ENCODE assay signal across 5 fruit fly cellular contexts in genomic region chr2L:430820-431628, dm6.
TF ChIP-seq lines count a peak whose summit lies in the region.

Gene ex, plus strand, starts transcription at chr2L:431227.

TF ChIP-seq in whole organism, adult, 20 proteins besides CTCF, POLR2A, EP300 and RAD21 (continued from another document):
- peak; percentile 1 for TF ChIP-seq Clk (GFP tag; optimal IDR thresholded peaks at IDR 0.05; lab: Kevin White, UChicago)
- peak; percentile 82 for TF ChIP-seq CG12768 (GFP tag; optimal IDR thresholded peaks at IDR 0.05; lab: Kevin White, UChicago)

TF ChIP-seq in whole organism, embryonic, 481 proteins besides CTCF, POLR2A, EP300 and RAD21 (continued from another document and continues in another):
- TF ChIP-seq CG13296 (GFP tag; optimal IDR thresholded peaks at IDR 0.05; lab: Kevin White, UChicago) (peak; percentile 89), wek (GFP tag; optimal IDR thresholded peaks at IDR 0.05; lab: Kevin White, UChicago) (peak; percentile 87), repo (GFP tag; optimal IDR thresholded peaks at IDR 0.05; lab: Kevin White, UChicago) (no peak), scrt (GFP tag; optimal IDR thresholded peaks at IDR 0.05; lab: Kevin White, UChicago) (peak; percentile 56), CG17361 (GFP tag; IDR thresholded peaks at IDR 0.05; lab: Robert Waterston, UW) (no peak), CG10274 (GFP tag; optimal IDR thresholded peaks at IDR 0.05; lab: Kevin White, UChicago) (no peak), CG13424 (tag; optimal IDR thresholded peaks at IDR 0.05; lab: Kevin White, UChicago) (peak; percentile 65), CG18011 (GFP tag; optimal IDR thresholded peaks at IDR 0.05; lab: Kevin White, UChicago) (no peak), crol (GFP tag; IDR thresholded peaks at IDR 0.05; lab: Robert Waterston, UW) (0 out of 2 replicates have a peak, but pooled peaks have one; percentile 21), vnd (GFP tag; IDR thresholded peaks at IDR 0.05; lab: Robert Waterston, UW; ENCODE audit: partially characterized antibody) (no peak), p53 (GFP tag; optimal IDR thresholded peaks at IDR 0.05; lab: Kevin White, UChicago) (peak; percentile 34), Meics (GFP tag; optimal IDR thresholded peaks at IDR 0.05; lab: Kevin White, UChicago) (peak; percentile 72), CG12391 (tag; optimal IDR thresholded peaks at IDR 0.05; lab: Kevin White, UChicago) (peak; percentile 11), Mes4 (GFP tag; optimal IDR thresholded peaks at IDR 0.05; lab: Kevin White, UChicago) (peak; percentile 31), sim (GFP tag; IDR thresholded peaks at IDR 0.05; lab: Robert Waterston, UW) (0 out of 2 replicates have a peak, but pooled peaks have one; percentile 7), CG11723 (GFP tag; optimal IDR thresholded peaks at IDR 0.05; lab: Kevin White, UChicago) (peak; percentile 22), dysf (GFP tag; IDR thresholded peaks at IDR 0.05; lab: Robert Waterston, UW) (no peak), Atf-2 (GFP tag; optimal IDR thresholded peaks at IDR 0.05; lab: Kevin White, UChicago) (no peak), chn (GFP tag; optimal IDR thresholded peaks at IDR 0.05; lab: Kevin White, UChicago) (no peak), Oaz (GFP tag; IDR thresholded peaks at IDR 0.05; lab: Robert Waterston, UW) (no peak), bcd (GFP tag; optimal IDR thresholded peaks at IDR 0.05; lab: Kevin White, UChicago) (peak; percentile 41), wor (GFP tag; IDR thresholded peaks at IDR 0.05; lab: Robert Waterston, UW) (no peak), ind (GFP tag; optimal IDR thresholded peaks at IDR 0.05; lab: Kevin White, UChicago) (no peak), CG31388 (GFP tag; optimal IDR thresholded peaks at IDR 0.05; lab: Kevin White, UChicago) (no peak), kni (GFP tag; optimal IDR thresholded peaks at IDR 0.05; lab: Kevin White, UChicago) (peak; percentile 76), CG18262 (tag; optimal IDR thresholded peaks at IDR 0.05; lab: Kevin White, UChicago) (peak; percentile 79), Nf-YA (GFP tag; IDR thresholded peaks at IDR 0.05; lab: Robert Waterston, UW) (0 out of 2 replicates have a peak, but pooled peaks have one; percentile 26), yki (optimal IDR thresholded peaks at IDR 0.05; lab: Kevin White, UChicago) (no peak), CG1792 (GFP tag; optimal IDR thresholded peaks at IDR 0.05; lab: Kevin White, UChicago) (peak; percentile 69), chif (GFP tag; optimal IDR thresholded peaks at IDR 0.05; lab: Kevin White, UChicago) (peak in 1 of 2 experiments; percentile 37), CG7987 (GFP tag; optimal IDR thresholded peaks at IDR 0.05; lab: Kevin White, UChicago) (peak; percentile 92), Ets97D (GFP tag; optimal IDR thresholded peaks at IDR 0.05; lab: Kevin White, UChicago) (no peak)

TF ChIP-seq in whole organism, prepupa, 60 proteins besides CTCF, POLR2A, EP300 and RAD21 (continued from another document):
- TF ChIP-seq CG3032 (tag; optimal IDR thresholded peaks at IDR 0.05; lab: Kevin White, UChicago): peak; percentile 43
- TF ChIP-seq CG8119 (GFP tag; IDR thresholded peaks at IDR 0.05; lab: Robert Waterston, UW): peak; percentile 76; the same call in 2 of the 3 replicates
- no peak for TF ChIP-seq dac (GFP tag; optimal IDR thresholded peaks at IDR 0.05; lab: Kevin White, UChicago)
- TF ChIP-seq ss (GFP tag; optimal IDR thresholded peaks at IDR 0.05; lab: Kevin White, UChicago): peak; percentile 71 to 75
- no peak for TF ChIP-seq Eip93F (GFP tag; optimal IDR thresholded peaks at IDR 0.05; lab: Kevin White, UChicago)
- peak; percentile 11 for TF ChIP-seq esn (GFP tag; optimal IDR thresholded peaks at IDR 0.05; lab: Kevin White, UChicago)
- TF ChIP-seq svp (GFP tag; lab: Kevin White, UChicago): peak; percentile 77
- TF ChIP-seq Sox14 (GFP tag; optimal IDR thresholded peaks at IDR 0.05; lab: Kevin White, UChicago): peak; percentile 35
- TF ChIP-seq CG10631 (GFP tag; optimal IDR thresholded peaks at IDR 0.05; lab: Kevin White, UChicago): peak; percentile 17
- peak; percentile 21 for TF ChIP-seq OdsH (GFP tag; optimal IDR thresholded peaks at IDR 0.05; lab: Kevin White, UChicago)
- no peak for TF ChIP-seq CG34406 (GFP tag; optimal IDR thresholded peaks at IDR 0.05; lab: Kevin White, UChicago)
- TF ChIP-seq CG9139 (GFP tag; optimal IDR thresholded peaks at IDR 0.05; lab: Kevin White, UChicago): peak; percentile 78
- TF ChIP-seq Met (GFP tag; optimal IDR thresholded peaks at IDR 0.05; lab: Kevin White, UChicago): peak; percentile 40
- TF ChIP-seq CG3919 (GFP tag; optimal IDR thresholded peaks at IDR 0.05; lab: Kevin White, UChicago): peak; percentile 38
- TF ChIP-seq CG6854 (GFP tag; optimal IDR thresholded peaks at IDR 0.05; lab: Kevin White, UChicago): peak; percentile 60
- no peak for TF ChIP-seq Sox15 (GFP tag; optimal IDR thresholded peaks at IDR 0.05; lab: Kevin White, UChicago)
- TF ChIP-seq Sox102F (GFP tag; optimal IDR thresholded peaks at IDR 0.05; lab: Kevin White, UChicago): no peak
- peak; percentile 88 for TF ChIP-seq Eip78C (GFP tag; lab: Kevin White, UChicago)
- TF ChIP-seq acj6 (GFP tag; optimal IDR thresholded peaks at IDR 0.05; lab: Kevin White, UChicago): no peak
- TF ChIP-seq net (GFP tag; optimal IDR thresholded peaks at IDR 0.05; lab: Kevin White, UChicago): peak; percentile 33
- TF ChIP-seq spab (GFP tag; optimal IDR thresholded peaks at IDR 0.05; lab: Kevin White, UChicago): peak; percentile 52
- peak; percentile 89 for TF ChIP-seq CG6163 (GFP tag; IDR thresholded peaks at IDR 0.05; lab: Robert Waterston, UW)
- TF ChIP-seq Ets96B (tag; optimal IDR thresholded peaks at IDR 0.05; lab: Kevin White, UChicago): peak; percentile 46
- TF ChIP-seq CG15336 (GFP tag; IDR thresholded peaks at IDR 0.05; lab: Robert Waterston, UW): peak; percentile 71; the same call in 1 of the 2 replicates
- TF ChIP-seq CG11762 (GFP tag; optimal IDR thresholded peaks at IDR 0.05; lab: Kevin White, UChicago; ENCODE audit: insufficient read depth): no peak
- TF ChIP-seq Hr4 (GFP tag; optimal IDR thresholded peaks at IDR 0.05; lab: Kevin White, UChicago): no peak
- no peak for TF ChIP-seq fd85E (GFP tag; optimal IDR thresholded peaks at IDR 0.05; lab: Kevin White, UChicago)
- no peak for TF ChIP-seq Eip75B (GFP tag; optimal IDR thresholded peaks at IDR 0.05; lab: Kevin White, UChicago)
- peak; percentile 32 for TF ChIP-seq fd59A (GFP tag; optimal IDR thresholded peaks at IDR 0.05; lab: Kevin White, UChicago)
- peak; percentile 67 for TF ChIP-seq CG6276 (GFP tag; optimal IDR thresholded peaks at IDR 0.05; lab: Kevin White, UChicago)
TF ChIP-seq in whole organism, prepupa: peak in this region for 32.

TF ChIP-seq in whole organism, pupa, 21 proteins besides CTCF, POLR2A, EP300 and RAD21 (continued from another document):
- peak; percentile 70 for TF ChIP-seq Pif1B (GFP tag; optimal IDR thresholded peaks at IDR 0.05; lab: Kevin White, UChicago)

TF ChIP-seq in whole organism, wandering third instar larva, 38 proteins besides CTCF, POLR2A, EP300 and RAD21 (continued from another document):
- TF ChIP-seq dl (GFP tag; optimal IDR thresholded peaks at IDR 0.05; lab: Kevin White, UChicago; ENCODE audit: insufficient read depth in 1 of 2, partially characterized antibody in 2 of 2) (no peak), OdsH (GFP tag; optimal IDR thresholded peaks at IDR 0.05; lab: Kevin White, UChicago) (peak; percentile 12), Rel (GFP tag; optimal IDR thresholded peaks at IDR 0.05; lab: Kevin White, UChicago) (no peak), Rel (tag; optimal IDR thresholded peaks at IDR 0.05; lab: Kevin White, UChicago) (peak; percentile 25), lola (GFP tag; optimal IDR thresholded peaks at IDR 0.05; lab: Kevin White, UChicago) (no peak), N (GFP tag; optimal IDR thresholded peaks at IDR 0.05; lab: Kevin White, UChicago) (no peak), Hnf4 (GFP tag; optimal IDR thresholded peaks at IDR 0.05; lab: Kevin White, UChicago) (peak; percentile 2), HLH106 (tag; optimal IDR thresholded peaks at IDR 0.05; lab: Kevin White, UChicago) (no peak), sage (GFP tag; optimal IDR thresholded peaks at IDR 0.05; lab: Kevin White, UChicago) (peak; percentile 36), CG32264 (GFP tag; optimal IDR thresholded peaks at IDR 0.05; lab: Kevin White, UChicago) (no peak), brk (GFP tag; optimal IDR thresholded peaks at IDR 0.05; lab: Kevin White, UChicago) (peak; percentile 13), usp (GFP tag; optimal IDR thresholded peaks at IDR 0.05; lab: Kevin White, UChicago) (no peak), tai (GFP tag; optimal IDR thresholded peaks at IDR 0.05; lab: Kevin White, UChicago) (no peak), psq (GFP tag; optimal IDR thresholded peaks at IDR 0.05; lab: Kevin White, UChicago) (peak; percentile 40), sv (GFP tag; optimal IDR thresholded peaks at IDR 0.05; lab: Kevin White, UChicago) (no peak), woc (GFP tag; optimal IDR thresholded peaks at IDR 0.05; lab: Kevin White, UChicago) (no peak)
